Fruit fly (Drosophila melanogaster) whole organism, adult: ENCODE measurements around the gene CG33288.

Experiments
- CG5204 ChIP-seq: fragments of 200-800 bp; sonication (Bioruptor generic); optimal IDR thresholded peaks from 2 replicates; lab custom pipeline; 2016; ENCODE audit warnings: missing biosample characterization, missing genetic modification characterization
- Crg-1 ChIP-seq: fragments of 200-800 bp; sonication (Bioruptor generic); optimal IDR thresholded peaks from 2 replicates; lab custom pipeline; 2016; ENCODE audit warnings: missing biosample characterization, missing genetic modification characterization

dm6 chr3L:21402552-21402951 lies 25.0 kb upstream of the CG33288 start:
- TF ChIP-seq Crg-1 (no peak), CG5204 (GFP tag; lab: Kevin White, UChicago) (no peak)
